Worm (Caenorhabditis elegans) whole organism, dauer: ENCODE results near the gene srd-47.

Experiments used
- unc-62 ChIP-seq: sonication (generic microtip); optimal IDR thresholded peaks from 2 replicates; lab custom pipeline; 2017; ENCODE audit warnings: missing biosample characterization, missing genetic modification reagents, missing genetic modification characterization

The srd-47 gene

ce11 chrX:12320737-12321136 is 12.7 kb upstream of the srd-47 start, which contains the start of gene ceh-40:
Gene ceh-40, minus strand, starts transcription at chrX:12320777.
- no peak for TF ChIP-seq unc-62

- TF ChIP-seq unc-62: no peak
Measured at ce11 chrX:12321357-12321756, 12.1 kb upstream of the srd-47 start, which contains the start of gene F17A2.13. Gene F17A2.13, plus strand, starts transcription at chrX:12321657.

- no peak for TF ChIP-seq unc-62
Measured at ce11 chrX:12323439-12323838, 10.0 kb upstream of the srd-47 start, which contains the start of gene srd-40. Gene srd-40, plus strand, starts transcription at chrX:12323739.

ce11 chrX:12326424-12326823 is 7.0 kb upstream of the srd-47 start, which contains the start of gene srd-41:
Gene srd-41, plus strand, starts transcription at chrX:12326724.
- TF ChIP-seq unc-62: no peak

ce11 chrX:12328676-12329075 is 4.8 kb upstream of the srd-47 start, which contains the start of gene srd-45:
Gene srd-45, plus strand, starts transcription at chrX:12328976.
- TF ChIP-seq unc-62: no peak

- no peak for TF ChIP-seq unc-62
Measured at ce11 chrX:12331795-12332194, 1.6 kb upstream of the srd-47 start, which contains the start of gene srd-46. Gene srd-46, plus strand, starts transcription at chrX:12332095.

- no peak for TF ChIP-seq unc-62
Measured at ce11 chrX:12335808-12336207, 2.4 kb downstream of the srd-47 start, which contains the start of gene srd-48. Gene srd-48, plus strand, starts transcription at chrX:12336108.

ce11 chrX:12337846-12338490 is 4.5 kb downstream of the srd-47 start, which contains the start of gene srd-44:
Gene srd-44, plus strand, starts transcription at chrX:12338440.
- no peak for TF ChIP-seq unc-62

- no peak for TF ChIP-seq unc-62
Measured at ce11 chrX:12341338-12341737, 7.9 kb downstream of the srd-47 start, which contains the start of gene zig-2. Gene zig-2, minus strand, starts transcription at chrX:12341438.

- no peak for TF ChIP-seq unc-62
Measured at ce11 chrX:12343279-12343678, 9.8 kb downstream of the srd-47 start, which contains the start of the genes nspc-9 and nspc-10. Gene nspc-9, minus strand, starts transcription at chrX:12343379. Gene nspc-10, plus strand, starts transcription at chrX:12343609.

- TF ChIP-seq unc-62: no peak
Measured at ce11 chrX:12346729-12347128, 13.3 kb downstream of the srd-47 start, which contains the start of gene F42F12.11. Gene F42F12.11, plus strand, starts transcription at chrX:12347029.

ce11 chrX:12347822-12348221 is 14.4 kb downstream of the srd-47 start:
- no peak for TF ChIP-seq unc-62

- no peak for TF ChIP-seq unc-62
Measured at ce11 chrX:12348329-12348728, 14.9 kb downstream of the srd-47 start, which contains the start of gene F42F12.14. Gene F42F12.14, plus strand, starts transcription at chrX:12348629.

- TF ChIP-seq unc-62: no peak
Measured at ce11 chrX:12350207-12350606, 16.8 kb downstream of the srd-47 start, which contains the start of gene F42F12.3. Gene F42F12.3, plus strand, starts transcription at chrX:12350578.

ce11 chrX:12352872-12353271 is 19.4 kb downstream of the srd-47 start, which contains the start of gene F42F12.4:
Gene F42F12.4, minus strand, starts transcription at chrX:12352947.
- no peak for TF ChIP-seq unc-62

ce11 chrX:12356581-12356980 is 23.1 kb downstream of the srd-47 start, which contains the start of gene nspc-12:
Gene nspc-12, minus strand, starts transcription at chrX:12356681.
- no peak for TF ChIP-seq unc-62

- no peak for TF ChIP-seq unc-62
Measured at ce11 chrX:12357127-12357526, 23.7 kb downstream of the srd-47 start, which contains the start of gene nspc-13. Gene nspc-13, plus strand, starts transcription at chrX:12357427.

- no peak for TF ChIP-seq unc-62
Measured at ce11 chrX:12358957-12359356, 25.5 kb downstream of the srd-47 start, which contains the start of gene nspc-14. Gene nspc-14, minus strand, starts transcription at chrX:12359057.
